Fruit fly (Drosophila melanogaster): ENCODE data around the gene CG11584.
A peak's percentile ranks its signal among the peaks of the same experiment; 100 is the strongest.

The CG11584 gene

DNA sequence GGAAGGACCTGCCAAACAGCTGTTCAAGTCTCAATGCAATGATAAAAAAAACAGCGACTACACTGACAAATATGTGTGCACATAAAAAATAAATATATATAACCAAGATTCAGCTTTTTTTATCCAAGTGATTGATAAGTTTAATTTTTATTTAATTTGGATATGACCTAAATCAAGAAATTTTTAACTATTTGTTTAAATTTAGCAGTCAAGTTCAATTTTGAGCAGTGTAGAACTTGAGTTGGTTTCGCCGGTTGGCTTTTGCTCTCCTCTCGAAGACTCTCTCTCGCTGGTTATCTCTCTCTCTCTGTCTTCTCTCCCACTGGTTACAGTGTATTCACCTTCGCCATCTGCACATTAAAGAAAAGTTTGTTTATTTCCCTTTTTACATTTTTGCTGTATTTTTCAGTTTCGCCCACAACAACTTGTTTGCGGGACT lies 37.2 kb downstream of the CG11584 start (continued):
- TF ChIP-seq D19A (tag; optimal IDR thresholded peaks at IDR 0.05) (peak; percentile 84), tll (GFP tag; optimal IDR thresholded peaks at IDR 0.05) (no peak), NC2β (GFP tag; optimal IDR thresholded peaks at IDR 0.05) (peak; percentile 71), CG10654 (GFP tag; optimal IDR thresholded peaks at IDR 0.05) (peak; percentile 78), salm (tag; optimal IDR thresholded peaks at IDR 0.05) (peak; percentile 86), dimm (GFP tag; IDR thresholded peaks at IDR 0.05) (peak; percentile 60; the same call in 1 of the 2 replicates), CG2199 (GFP tag; IDR thresholded peaks at IDR 0.05) (peak; percentile 50; the same call in 1 of the 3 replicates), slou (GFP tag; optimal IDR thresholded peaks at IDR 0.05) (peak; percentile 82), ash1 (GFP tag; optimal IDR thresholded peaks at IDR 0.05) (no peak), tgo (GFP tag; IDR thresholded peaks at IDR 0.05) (peak; percentile 89), CG15011 (GFP tag; optimal IDR thresholded peaks at IDR 0.05) (peak; percentile 80), CG3847 (GFP tag; IDR thresholded peaks at IDR 0.05) (peak; percentile 85), ssp (GFP tag; IDR thresholded peaks at IDR 0.05) (peak; percentile 61), Sin3A (optimal IDR thresholded peaks at IDR 0.05) (no peak), YL-1 (GFP tag; optimal IDR thresholded peaks at IDR 0.05) (peak; percentile 23), lmd (GFP tag; IDR thresholded peaks at IDR 0.05) (peak; percentile 91), E2f2 (GFP tag; IDR thresholded peaks at IDR 0.05) (peak; percentile 61), zen (tag; optimal IDR thresholded peaks at IDR 0.05) (peak; percentile 84), CG3281 (GFP tag; optimal IDR thresholded peaks at IDR 0.05) (peak; percentile 88), scrt (GFP tag; optimal IDR thresholded peaks at IDR 0.05) (peak; percentile 74), Lhr (GFP tag; optimal IDR thresholded peaks at IDR 0.05) (peak; percentile 69), fd96Cb (tag; optimal IDR thresholded peaks at IDR 0.05) (peak; percentile 89), Awh (GFP tag; IDR thresholded peaks at IDR 0.05) (peak; percentile 84), oc (tag; optimal IDR thresholded peaks at IDR 0.05) (peak; percentile 76), CG1647 (GFP tag; optimal IDR thresholded peaks at IDR 0.05) (peak; percentile 61), Dp (GFP tag; optimal IDR thresholded peaks at IDR 0.05) (no peak), CG10274 (GFP tag; optimal IDR thresholded peaks at IDR 0.05) (peak; percentile 53), dysf (GFP tag; IDR thresholded peaks at IDR 0.05) (peak; percentile 93), CG14860 (GFP tag; IDR thresholded peaks at IDR 0.05; ENCODE audit: partially characterized antibody) (no peak), lbe (GFP tag; optimal IDR thresholded peaks at IDR 0.05) (peak; percentile 95), CG6791 (GFP tag; IDR thresholded peaks at IDR 0.05; ENCODE audit: partially characterized antibody) (no peak), row (GFP tag; IDR thresholded peaks at IDR 0.05) (peak; percentile 89), CG3995 (GFP tag; optimal IDR thresholded peaks at IDR 0.05) (peak; percentile 29), Gsc (GFP tag; IDR thresholded peaks at IDR 0.05) (no peak), Eip74EF (GFP tag; optimal IDR thresholded peaks at IDR 0.05) (peak in 1 of 2 experiments; percentile 92), CG32772 (GFP tag; IDR thresholded peaks at IDR 0.05) (peak; percentile 85), wdn (GFP tag; IDR thresholded peaks at IDR 0.05) (peak; percentile 82), Dek (tag; optimal IDR thresholded peaks at IDR 0.05) (peak; percentile 87), dan (GFP tag; IDR thresholded peaks at IDR 0.05) (0 out of 2 replicates have a peak, but pooled peaks have one; percentile 42), CG2875 (GFP tag; optimal IDR thresholded peaks at IDR 0.05) (peak; percentile 75), nerfin-2 (GFP tag; IDR thresholded peaks at IDR 0.05; ENCODE audit: partially characterized antibody) (no peak), CG8478 (optimal IDR thresholded peaks at IDR 0.05) (no peak), dmrt99B (tag; optimal IDR thresholded peaks at IDR 0.05) (peak; percentile 92), NC2α (GFP tag; optimal IDR thresholded peaks at IDR 0.05) (no peak), gem (tag; optimal IDR thresholded peaks at IDR 0.05) (peak; percentile 95), Sry-β (GFP tag; optimal IDR thresholded peaks at IDR 0.05) (no peak), odd (GFP tag; optimal IDR thresholded peaks at IDR 0.05) (peak; percentile 80), ranshi (GFP tag; IDR thresholded peaks at IDR 0.05) (peak; percentile 91), lab (GFP tag; optimal IDR thresholded peaks at IDR 0.05) (peak; percentile 93), ken (GFP tag; IDR thresholded peaks at IDR 0.05) (peak; percentile 79), CG12942 (GFP tag; optimal IDR thresholded peaks at IDR 0.05) (peak; percentile 72)
